Worm (Caenorhabditis elegans) whole organism, young adult: ENCODE results near the gene ham-2.

Experiments
- Y53G8AR.9 ChIP-seq: fragments of 200-800 bp; sonication (Bioruptor generic); conservative IDR thresholded peaks from 2 replicates; pipeline ENCODE4 v1.3.6; 2022; ENCODE audit warnings: missing genetic modification reagents, missing genetic modification characterization, missing compliant biosample characterization
- nfya-1 ChIP-seq: sonication (generic microtip); optimal IDR thresholded peaks from 2 replicates; lab custom pipeline; 2017; ENCODE audit warnings: antibody characterized with exemption, missing compliant biosample characterization, missing genetic modification characterization, borderline replicate concordance; ENCODE audit not compliant: insufficient read depth
- pha-4 ChIP-seq: fragments of 150-350 bp; sonication (generic microtip); optimal IDR thresholded peaks from 2 replicates; lab custom pipeline; 2014; ENCODE audit warnings: missing biosample characterization, missing genetic modification reagents, missing genetic modification characterization
- sea-2 ChIP-seq: fragments of 200-800 bp; sonication (Bioruptor generic); IDR thresholded peaks from 2 replicates; pipeline ENCODE4 v1.3.6; 2022; ENCODE audit warnings: missing genetic modification characterization, missing compliant biosample characterization
- snpc-1.1 ChIP-seq: sonication (generic microtip); optimal IDR thresholded peaks from 2 replicates; lab custom pipeline; 2017; ENCODE audit warnings: missing genetic modification characterization, mild to moderate bottlenecking, missing compliant biosample characterization, antibody characterized with exemption, moderate library complexity, missing genotype, missing genetic modification reagents; ENCODE audit not compliant: insufficient read depth
- unc-62 ChIP-seq: fragments of 150-350 bp; optimal IDR thresholded peaks from 2 replicates; lab custom pipeline; 2014; ENCODE audit warnings: missing biosample characterization, missing genetic modification reagents, missing genetic modification characterization
- ztf-25 ChIP-seq: fragments of 200-800 bp; sonication (Bioruptor generic); IDR thresholded peaks from 2 replicates; pipeline ENCODE4 v1.3.6; 2022; ENCODE audit warnings: missing genetic modification reagents, missing genetic modification characterization, missing compliant biosample characterization
- ztf-28 ChIP-seq: fragments of 200-800 bp; sonication (Bioruptor generic); IDR thresholded peaks from 2 replicates; pipeline ENCODE4 v1.3.6; 2022; ENCODE audit warnings: missing genetic modification reagents, missing genetic modification characterization, missing compliant biosample characterization

DNA sequence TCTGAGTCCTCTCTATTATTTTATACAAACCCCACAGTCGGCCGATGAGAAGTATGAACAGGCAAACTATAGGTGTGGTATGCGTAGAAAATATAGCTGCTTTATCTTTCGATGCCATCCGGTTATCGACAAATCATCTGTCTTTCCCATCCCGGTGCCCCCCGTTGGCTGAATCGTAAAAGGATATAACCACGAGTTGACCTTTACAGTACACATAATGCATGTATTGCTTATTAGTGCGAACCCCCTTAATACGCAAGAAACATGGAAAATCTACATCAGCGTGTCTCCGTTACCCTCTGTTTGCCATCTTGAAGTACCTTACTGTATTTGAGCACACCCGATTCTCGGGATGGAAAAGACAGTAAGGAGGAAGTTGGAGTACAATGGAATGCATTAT is 5.6 kb upstream of the ham-2 start:
- TF ChIP-seq nfya-1 (tag; lab: Kevin White, UChicago) (no peak), Y53G8AR.9 (GFP tag; lab: Robert Waterston, UW) (no peak), unc-62 (no peak), ztf-28 (GFP tag; lab: Robert Waterston, UW) (no peak), pha-4 (tag; lab: Kevin White, UChicago) (no peak), snpc-1.1 (tag; lab: Kevin White, UChicago) (no peak), sea-2 (no peak), ztf-25 (GFP tag; lab: Robert Waterston, UW) (no peak)
